Worm (Caenorhabditis elegans): ENCODE data around the gene C27B7.7.

ce11 chrIV:8901346-8901745, 5.5 kb upstream of the C27B7.7 start, which contains the start of gene C27B7.5:
- TF ChIP-seq nhr-237 (tag; optimal IDR thresholded peaks at IDR 0.05) (no peak), skn-1 (tag; optimal IDR thresholded peaks at IDR 0.05) (no peak), ZK546.5 (tag; optimal IDR thresholded peaks at IDR 0.05) (no peak), nhr-11 (tag; optimal IDR thresholded peaks at IDR 0.05) (no peak), ceh-16 (tag; optimal IDR thresholded peaks at IDR 0.05) (no peak), ztf-11 (tag; optimal IDR thresholded peaks at IDR 0.05) (no peak), unc-62 (GFP tag; optimal IDR thresholded peaks at IDR 0.05) (no peak), nhr-23 (tag; optimal IDR thresholded peaks at IDR 0.05) (no peak), ztf-4 (tag; optimal IDR thresholded peaks at IDR 0.05) (no peak), ama-1 (optimal IDR thresholded peaks at IDR 0.05) (no peak)

Measured in whole organism, L2 larva.